Worm (Caenorhabditis elegans) whole organism, young adult: ENCODE results near the gene pvf-1.
A peak's percentile ranks its signal among the peaks of the same experiment; 100 is the strongest.

Source experiments
- B0019.2 ChIP-seq: fragments of 200-800 bp; sonication (Bioruptor generic); conservative IDR thresholded peaks from 2 replicates; pipeline ENCODE4 v1.3.6; 2022; ENCODE audit warnings: missing genetic modification reagents, missing genetic modification characterization, missing compliant biosample characterization
- B0336.3 ChIP-seq: fragments of 200-800 bp; sonication (Bioruptor generic); IDR thresholded peaks from 2 replicates; pipeline ENCODE4 v1.3.6; 2022; ENCODE audit warnings: missing genetic modification characterization, missing compliant biosample characterization
- F10E7.11 ChIP-seq: sonication (generic microtip); optimal IDR thresholded peaks from 2 replicates; lab custom pipeline; 2017; ENCODE audit warnings: mild to moderate bottlenecking, missing genetic modification characterization, moderate library complexity, missing compliant biosample characterization
- F23B12.7 ChIP-seq: sonication (generic microtip); optimal IDR thresholded peaks from 2 replicates; lab custom pipeline; 2017; ENCODE audit warnings: missing genetic modification characterization, mild to moderate bottlenecking, missing compliant biosample characterization, antibody characterized with exemption, moderate library complexity; ENCODE audit not compliant: insufficient read depth
- F55B11.4 ChIP-seq: sonication (generic microtip); optimal IDR thresholded peaks from 2 replicates; lab custom pipeline; 2016; ENCODE audit warnings: missing compliant biosample characterization, missing genetic modification characterization, borderline replicate concordance; ENCODE audit not compliant: insufficient read depth
- F57C9.4 ChIP-seq: sonication (generic microtip); optimal IDR thresholded peaks from 2 replicates; lab custom pipeline; 2017; ENCODE audit warnings: mild to moderate bottlenecking, missing genetic modification characterization, missing compliant biosample characterization
- K11D2.4 ChIP-seq: fragments of 200-800 bp; sonication (Bioruptor generic); IDR thresholded peaks from 2 replicates; pipeline ENCODE4 v1.3.6; 2022; ENCODE audit warnings: missing genetic modification reagents, missing genetic modification characterization, missing compliant biosample characterization
- T07F8.4 ChIP-seq: sonication (generic microtip); optimal IDR thresholded peaks from 2 replicates; lab custom pipeline; 2016; ENCODE audit warnings: mild to moderate bottlenecking, missing genetic modification characterization, moderate library complexity, missing compliant biosample characterization
- Y53G8AR.9 ChIP-seq: fragments of 200-800 bp; sonication (Bioruptor generic); conservative IDR thresholded peaks from 2 replicates; pipeline ENCODE4 v1.3.6; 2022; ENCODE audit warnings: missing genetic modification reagents, missing genetic modification characterization, missing compliant biosample characterization
- Y79H2A.3 ChIP-seq: fragments of 200-800 bp; sonication (Bioruptor generic); conservative IDR thresholded peaks from 2 replicates; pipeline ENCODE4 v1.3.6; 2022; ENCODE audit warnings: missing genetic modification reagents, missing genetic modification characterization, missing compliant biosample characterization
- aptf-2 ChIP-seq: fragments of 200-800 bp; sonication (Bioruptor generic); conservative IDR thresholded peaks from 2 replicates; pipeline ENCODE4 v1.3.6; 2022; ENCODE audit warnings: missing genetic modification reagents, missing genetic modification characterization, missing compliant biosample characterization
- aptf-3 ChIP-seq: fragments of 200-800 bp; sonication (Bioruptor generic); IDR thresholded peaks from 2 replicates; pipeline ENCODE4 v1.3.6; 2022; ENCODE audit warnings: missing genetic modification characterization, missing compliant biosample characterization
- athp-1 ChIP-seq: sonication (generic microtip); optimal IDR thresholded peaks from 2 replicates; lab custom pipeline; 2017; ENCODE audit warnings: mild to moderate bottlenecking, missing genetic modification characterization, missing compliant biosample characterization
- attf-3 ChIP-seq: fragments of 200-800 bp; sonication (Bioruptor generic); conservative IDR thresholded peaks from 2 replicates; pipeline ENCODE4 v1.3.6; 2022; ENCODE audit warnings: missing genetic modification reagents, missing genetic modification characterization, missing compliant biosample characterization
- attf-5 ChIP-seq: fragments of 200-800 bp; sonication (Bioruptor generic); optimal IDR thresholded peaks from 2 replicates; lab custom pipeline; 2018; ENCODE audit warnings: mild to moderate bottlenecking, missing genetic modification characterization, missing compliant biosample characterization
- bed-2 ChIP-seq: fragments of 200-800 bp; sonication (Bioruptor generic); IDR thresholded peaks from 2 replicates; pipeline ENCODE4 v1.3.6; 2022; ENCODE audit warnings: missing genetic modification reagents, missing genetic modification characterization, missing compliant biosample characterization
- ccch-3 ChIP-seq: fragments of 200-800 bp; sonication (Bioruptor generic); optimal IDR thresholded peaks from 2 replicates; lab custom pipeline; 2018; ENCODE audit warnings: mild to moderate bottlenecking, missing genetic modification characterization, missing compliant biosample characterization
- cebp-1 ChIP-seq, 2 experiments: fragments of 200-800 bp in 1 of 2; sonication (Bioruptor generic) in 1 of 2; sonication (generic microtip) in 1 of 2; IDR thresholded peaks in 1 of 2; optimal IDR thresholded peaks in 1 of 2; 2 replicates each; pipeline versions ENCODE4 v1.3.6 to Lab custom; 2017 to 2022; ENCODE audit warnings: missing compliant biosample characterization in 2 of 2, missing genetic modification characterization in 2 of 2, mild to moderate bottlenecking in 1 of 2, missing genetic modification reagents in 1 of 2, moderate library complexity in 1 of 2
- ceh-100 ChIP-seq: fragments of 200-800 bp; sonication (Bioruptor generic); IDR thresholded peaks from 2 replicates; pipeline ENCODE4 v1.3.6; 2022; ENCODE audit warnings: missing genetic modification reagents, missing genetic modification characterization, missing compliant biosample characterization
- ceh-40 ChIP-seq: fragments of 200-800 bp; sonication (Bioruptor generic); IDR thresholded peaks from 2 replicates; pipeline ENCODE4 v1.3.6; 2022; ENCODE audit warnings: missing genetic modification characterization, missing compliant biosample characterization
- ceh-58 ChIP-seq: fragments of 200-800 bp; sonication (Bioruptor generic); IDR thresholded peaks from 2 replicates; pipeline ENCODE4 v1.3.6; 2022; ENCODE audit warnings: missing genetic modification characterization, missing compliant biosample characterization
- ceh-79 ChIP-seq: sonication (generic microtip); optimal IDR thresholded peaks from 2 replicates; lab custom pipeline; 2017; ENCODE audit warnings: mild to moderate bottlenecking, missing genetic modification characterization, missing compliant biosample characterization
- ceh-91 ChIP-seq: fragments of 200-800 bp; sonication (Bioruptor generic); IDR thresholded peaks from 2 replicates; pipeline ENCODE4 v1.3.6; 2022; ENCODE audit warnings: missing genetic modification reagents, missing genetic modification characterization, missing compliant biosample characterization
- chd-7 ChIP-seq: sonication (generic microtip); optimal IDR thresholded peaks from 2 replicates; lab custom pipeline; 2016; ENCODE audit warnings: mild to moderate bottlenecking, missing genetic modification characterization, moderate library complexity, missing compliant biosample characterization
- dpff-1 ChIP-seq: sonication (generic microtip); optimal IDR thresholded peaks from 2 replicates; lab custom pipeline; 2017; ENCODE audit warnings: mild to moderate bottlenecking, missing genetic modification characterization, missing compliant biosample characterization
- egl-18 ChIP-seq: fragments of 200-800 bp; sonication (Bioruptor generic); IDR thresholded peaks from 2 replicates; pipeline ENCODE4 v1.3.6; 2022; ENCODE audit warnings: missing genetic modification reagents, missing genetic modification characterization, missing compliant biosample characterization
- ets-4 ChIP-seq: fragments of 200-800 bp; sonication (Bioruptor generic); optimal IDR thresholded peaks from 2 replicates; lab custom pipeline; 2018; ENCODE audit warnings: mild to moderate bottlenecking, missing genetic modification characterization, missing compliant biosample characterization
- fkh-3 ChIP-seq: sonication (generic microtip); optimal IDR thresholded peaks from 2 replicates; lab custom pipeline; 2016; ENCODE audit warnings: mild to moderate bottlenecking, missing genetic modification characterization, missing compliant biosample characterization
- hlh-12 ChIP-seq: sonication (generic microtip); optimal IDR thresholded peaks from 2 replicates; lab custom pipeline; 2016; ENCODE audit warnings: missing genetic modification characterization, missing compliant biosample characterization
- hlh-26 ChIP-seq: fragments of 200-800 bp; sonication (Bioruptor generic); conservative IDR thresholded peaks from 2 replicates; pipeline ENCODE4 v1.3.6; 2022; ENCODE audit warnings: missing genetic modification reagents, missing genetic modification characterization, missing compliant biosample characterization
- lag-1 ChIP-seq: fragments of 200-800 bp; sonication (Bioruptor generic); IDR thresholded peaks from 2 replicates; pipeline ENCODE4 v1.3.6; 2022; ENCODE audit warnings: missing genetic modification reagents, missing genetic modification characterization, missing compliant biosample characterization
- let-607 ChIP-seq, 2 experiments: fragments of 200-800 bp in 1 of 2; sonication (Bioruptor generic) in 1 of 2; sonication (generic microtip) in 1 of 2; optimal IDR thresholded peaks; 2 replicates each; lab custom pipeline; 2016 to 2018; ENCODE audit warnings: mild to moderate bottlenecking in 2 of 2, missing compliant biosample characterization in 2 of 2, missing genetic modification characterization in 2 of 2, moderate library complexity in 2 of 2, missing genotype in 1 of 2
- lin-26 ChIP-seq: fragments of 200-800 bp; sonication (Bioruptor generic); IDR thresholded peaks from 2 replicates; pipeline ENCODE4 v1.3.6; 2022; ENCODE audit warnings: missing genetic modification reagents, missing genetic modification characterization, missing compliant biosample characterization
- lsy-27 ChIP-seq: sonication (generic microtip); optimal IDR thresholded peaks from 2 replicates; lab custom pipeline; 2017; ENCODE audit warnings: missing genetic modification characterization, mild to moderate bottlenecking, missing compliant biosample characterization, antibody characterized with exemption, missing genotype, borderline replicate concordance; ENCODE audit not compliant: insufficient read depth
- mes-4 ChIP-seq: sonication (generic microtip); optimal IDR thresholded peaks from 2 replicates; lab custom pipeline; 2016; ENCODE audit warnings: missing genotype, missing genetic modification characterization, missing compliant biosample characterization
- nfya-1 ChIP-seq: sonication (generic microtip); optimal IDR thresholded peaks from 2 replicates; lab custom pipeline; 2017; ENCODE audit warnings: antibody characterized with exemption, missing compliant biosample characterization, missing genetic modification characterization, borderline replicate concordance; ENCODE audit not compliant: insufficient read depth
- nhr-90 ChIP-seq: sonication (generic microtip); optimal IDR thresholded peaks from 2 replicates; lab custom pipeline; 2016; ENCODE audit warnings: missing genotype, mild to moderate bottlenecking, missing genetic modification characterization, missing compliant biosample characterization
- pbrm-1 ChIP-seq: fragments of 200-800 bp; sonication (Bioruptor generic); IDR thresholded peaks from 2 replicates; pipeline ENCODE4 v1.3.6; 2022; ENCODE audit warnings: missing genetic modification reagents, missing genetic modification characterization, missing compliant biosample characterization
- pha-4 ChIP-seq: fragments of 150-350 bp; sonication (generic microtip); optimal IDR thresholded peaks from 2 replicates; lab custom pipeline; 2014; ENCODE audit warnings: missing biosample characterization, missing genetic modification reagents, missing genetic modification characterization
- sea-2 ChIP-seq: fragments of 200-800 bp; sonication (Bioruptor generic); IDR thresholded peaks from 2 replicates; pipeline ENCODE4 v1.3.6; 2022; ENCODE audit warnings: missing genetic modification characterization, missing compliant biosample characterization
- snpc-4 ChIP-seq, 5 experiments: fragments of 150-350 bp in 1 of 5; sonication (generic microtip) in 4 of 5; optimal IDR thresholded peaks; 2 replicates each; lab custom pipeline; 2014 to 2018; ENCODE audit warnings: missing genetic modification characterization in 5 of 5, missing biosample characterization in 3 of 5, antibody characterized with exemption in 2 of 5, mild to moderate bottlenecking in 2 of 5, missing compliant biosample characterization in 2 of 5, missing genotype in 2 of 5, moderate library complexity in 2 of 5, missing genetic modification reagents in 1 of 5
- tbp1 ChIP-seq: fragments of 200-800 bp; sonication (Bioruptor generic); optimal IDR thresholded peaks from 2 replicates; lab custom pipeline; 2018; ENCODE audit warnings: mild to moderate bottlenecking, missing genetic modification characterization, missing compliant biosample characterization
- unc-62 ChIP-seq: fragments of 150-350 bp; optimal IDR thresholded peaks from 2 replicates; lab custom pipeline; 2014; ENCODE audit warnings: missing biosample characterization, missing genetic modification reagents, missing genetic modification characterization
- zfh-2 ChIP-seq: fragments of 200-800 bp; sonication (Bioruptor generic); conservative IDR thresholded peaks from 2 replicates; pipeline ENCODE4 v1.3.6; 2022; ENCODE audit warnings: missing genetic modification reagents, missing genetic modification characterization, missing compliant biosample characterization
- ztf-22 ChIP-seq: fragments of 200-800 bp; sonication (Bioruptor generic); optimal IDR thresholded peaks from 2 replicates; lab custom pipeline; 2018; ENCODE audit warnings: mild to moderate bottlenecking, missing genetic modification characterization, moderate library complexity, missing compliant biosample characterization
- ztf-25 ChIP-seq: fragments of 200-800 bp; sonication (Bioruptor generic); IDR thresholded peaks from 2 replicates; pipeline ENCODE4 v1.3.6; 2022; ENCODE audit warnings: missing genetic modification reagents, missing genetic modification characterization, missing compliant biosample characterization

pvf-1 gene

ce11 chrIII:1859532-1859931 is 35.4 kb upstream of the pvf-1 start, which contains the start of gene ddp-1 (continued):
- TF ChIP-seq ceh-40 (GFP tag; lab: Robert Waterston, UW) (no peak), ets-4 (GFP tag; lab: Kevin White, UChicago) (no peak), lag-1 (GFP tag; lab: Robert Waterston, UW) (0 out of 2 replicates have a peak, but pooled peaks have one; percentile 63), ceh-79 (tag; lab: Kevin White, UChicago) (peak; percentile 86), attf-3 (GFP tag; lab: Robert Waterston, UW) (peak; percentile 85), let-607 (tag; optimal IDR thresholded peaks at IDR 0.05; lab: Kevin White, UChicago) (peak; percentile 45 to 67), ztf-22 (GFP tag; lab: Kevin White, UChicago) (no peak), ztf-25 (GFP tag; lab: Robert Waterston, UW) (no peak), B0336.3 (peak; percentile 96), tbp1 (GFP tag; lab: Kevin White, UChicago) (peak; percentile 76), F23B12.7 (peak; percentile 87), aptf-2 (GFP tag; lab: Robert Waterston, UW) (no peak), bed-2 (GFP tag; lab: Robert Waterston, UW) (no peak), Y79H2A.3 (GFP tag; lab: Robert Waterston, UW) (0 out of 2 replicates have a peak, but pooled peaks have one; percentile 53), nfya-1 (tag; lab: Kevin White, UChicago) (no peak), ccch-3 (GFP tag; lab: Kevin White, UChicago) (no peak), dpff-1 (tag; lab: Kevin White, UChicago) (peak; percentile 76), ceh-100 (GFP tag; lab: Robert Waterston, UW) (peak; percentile 84), B0019.2 (GFP tag; lab: Robert Waterston, UW) (peak; percentile 84), fkh-3 (tag; lab: Kevin White, UChicago) (peak; percentile 49), F55B11.4 (tag; lab: Kevin White, UChicago) (no peak), T07F8.4 (tag; lab: Kevin White, UChicago) (peak; percentile 46), ceh-58 (GFP tag; lab: Robert Waterston, UW) (peak; percentile 79; the same call in 1 of the 2 replicates), zfh-2 (GFP tag; lab: Robert Waterston, UW) (peak; percentile 62), attf-5 (GFP tag; lab: Kevin White, UChicago) (peak; percentile 93), chd-7 (peak; percentile 85), snpc-4 (GFP tag; optimal IDR thresholded peaks at IDR 0.05; lab: Kevin White, UChicago) (peak; percentile 70), snpc-4 (tag; optimal IDR thresholded peaks at IDR 0.05; lab: Kevin White, UChicago) (peak; percentile 34 to 81 (median 64)), hlh-12 (tag; lab: Kevin White, UChicago) (no peak), F57C9.4 (tag; lab: Kevin White, UChicago) (peak; percentile 88), pbrm-1 (GFP tag; lab: Robert Waterston, UW) (peak; percentile 95), nhr-90 (tag; lab: Kevin White, UChicago) (peak; percentile 55), mes-4 (tag; lab: Kevin White, UChicago) (peak; percentile 5), K11D2.4 (peak; percentile 96), unc-62 (no peak), hlh-26 (GFP tag; lab: Robert Waterston, UW) (no peak), sea-2 (GFP tag; lab: Robert Waterston, UW) (no peak), cebp-1 (GFP tag; IDR thresholded peaks at IDR 0.05; lab: Robert Waterston, UW) (peak; percentile 47; the same call in 1 of the 2 replicates), cebp-1 (tag; optimal IDR thresholded peaks at IDR 0.05; lab: Kevin White, UChicago) (peak; percentile 94), athp-1 (tag; lab: Kevin White, UChicago) (peak; percentile 93), aptf-3 (GFP tag; lab: Robert Waterston, UW) (no peak), lsy-27 (tag; lab: Kevin White, UChicago) (peak; percentile 64), ceh-91 (GFP tag; lab: Robert Waterston, UW) (peak; percentile 67; the same call in 1 of the 2 replicates), egl-18 (GFP tag; lab: Robert Waterston, UW) (peak; percentile 72; the same call in 1 of the 2 replicates), pha-4 (tag; lab: Kevin White, UChicago) (peak; percentile 55), F10E7.11 (tag; lab: Kevin White, UChicago) (peak; percentile 75), Y53G8AR.9 (GFP tag; lab: Robert Waterston, UW) (peak; percentile 99), lin-26 (GFP tag; lab: Robert Waterston, UW) (peak; percentile 88)
